Worm (Caenorhabditis elegans) whole organism, L1 larva: ENCODE results near the gene F52C12.6.

Source experiments
- ama-1 ChIP-seq: fragments of 150-350 bp; optimal IDR thresholded peaks from 2 replicates; lab custom pipeline; 2014
- lin-39 ChIP-seq: fragments of 150-350 bp; optimal IDR thresholded peaks from 2 replicates; lab custom pipeline; 2014; ENCODE audit warnings: missing biosample characterization, missing genetic modification reagents, missing genetic modification characterization
- snpc-4 ChIP-seq: fragments of 150-350 bp; optimal IDR thresholded peaks from 2 replicates; lab custom pipeline; 2014; ENCODE audit warnings: missing biosample characterization, missing genetic modification characterization
- snu-23 ChIP-seq: sonication (generic microtip); optimal IDR thresholded peaks from 2 replicates; lab custom pipeline; 2016; ENCODE audit warnings: missing genetic modification characterization, missing compliant biosample characterization

DNA sequence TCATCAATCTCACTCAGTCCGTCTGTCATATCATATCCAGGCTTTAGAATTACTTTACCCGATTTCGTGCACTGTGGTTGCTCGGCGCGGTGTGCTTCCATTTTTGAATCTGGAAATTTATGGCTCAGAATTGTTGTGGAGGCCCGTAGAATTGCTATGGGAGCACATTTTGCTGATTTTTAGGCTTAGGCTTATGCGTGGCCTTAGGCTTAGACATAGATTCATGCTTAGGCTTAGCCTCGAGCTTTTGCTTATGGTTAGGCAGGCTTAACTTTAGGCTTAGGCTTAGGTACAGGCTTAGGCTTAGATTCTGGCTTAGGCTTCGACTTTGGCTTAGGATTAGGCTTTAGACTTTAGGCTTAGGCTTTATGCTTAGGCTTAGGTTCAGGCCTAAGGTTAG lies 15.8 kb downstream of the F52C12.6 start, which contains the start of gene Y76B12C.4:
- TF ChIP-seq ama-1 (no peak), snu-23 (GFP tag; lab: Kevin White, UChicago) (no peak), snpc-4 (tag; lab: Kevin White, UChicago) (no peak), lin-39 (tag; lab: Kevin White, UChicago) (no peak)
